Worm (Caenorhabditis elegans) whole organism, mixed stage, embryonic: ENCODE results near the gene pnp-1.

ENCODE experiments used
- M03D4.4 ChIP-seq: sonication (generic microtip); optimal IDR thresholded peaks from 2 replicates; lab custom pipeline; 2017; ENCODE audit warnings: mild to moderate bottlenecking, missing genetic modification characterization, missing compliant biosample characterization
- elt-1 ChIP-seq: sonication (generic microtip); optimal IDR thresholded peaks from 2 replicates; lab custom pipeline; 2017; ENCODE audit warnings: missing genetic modification characterization, mild to moderate bottlenecking, missing compliant biosample characterization, antibody characterized with exemption, moderate library complexity, borderline replicate concordance; ENCODE audit not compliant: insufficient read depth
- elt-3 ChIP-seq: fragments of 150-350 bp; optimal IDR thresholded peaks from 2 replicates; lab custom pipeline; 2014; ENCODE audit warnings: missing biosample characterization, missing genetic modification characterization
- mab-5 ChIP-seq: fragments of 150-350 bp; optimal IDR thresholded peaks from 2 replicates; lab custom pipeline; 2014; ENCODE audit warnings: missing biosample characterization, missing genetic modification characterization
- mep-1 ChIP-seq: fragments of 150-350 bp; optimal IDR thresholded peaks from 2 replicates; lab custom pipeline; 2017; ENCODE audit warnings: missing biosample characterization, missing genetic modification reagents, missing genetic modification characterization, inconsistent platforms
- pha-4 ChIP-seq: fragments of 150-350 bp; optimal IDR thresholded peaks from 2 replicates; lab custom pipeline; 2018; ENCODE audit warnings: missing biosample characterization, missing genetic modification reagents, missing genetic modification characterization
- tbx-8 ChIP-seq: fragments of 200-800 bp; sonication (Bioruptor generic); optimal IDR thresholded peaks from 2 replicates; lab custom pipeline; 2018; ENCODE audit warnings: mild to moderate bottlenecking, missing genetic modification characterization, moderate library complexity, missing compliant biosample characterization
- unc-39 ChIP-seq: fragments of 150-350 bp; optimal IDR thresholded peaks from 2 replicates; lab custom pipeline; 2014; ENCODE audit warnings: missing biosample characterization, missing genetic modification characterization
- ztf-11 ChIP-seq: fragments of 150-350 bp; optimal IDR thresholded peaks from 2 replicates; lab custom pipeline; 2014; ENCODE audit warnings: missing biosample characterization, missing genetic modification characterization

ce11 chrIV:259142-259541, 39.0 kb downstream of the pnp-1 start, which contains the start of gene dpy-9:
- no peak for TF ChIP-seq elt-3 (tag; lab: Kevin White, UChicago)
- no peak for TF ChIP-seq mab-5
- no peak for TF ChIP-seq pha-4 (tag; lab: Kevin White, UChicago)
- TF ChIP-seq elt-1 (tag; lab: Kevin White, UChicago): no peak
- TF ChIP-seq mep-1 (tag; lab: Kevin White, UChicago): no peak
- no peak for TF ChIP-seq unc-39 (tag; lab: Kevin White, UChicago)
- no peak for TF ChIP-seq tbx-8
- no peak for TF ChIP-seq M03D4.4
- no peak for TF ChIP-seq ztf-11 (tag; lab: Kevin White, UChicago)
